Worm (Caenorhabditis elegans) whole organism, L1 larva: ENCODE measurements around the gene C06C6.8.

Source experiments
- aha-1 ChIP-seq: fragments of 150-350 bp; optimal IDR thresholded peaks from 2 replicates; lab custom pipeline; 2014; ENCODE audit warnings: missing biosample characterization, missing genetic modification characterization
- aly-2 ChIP-seq: fragments of 150-350 bp; optimal IDR thresholded peaks from 2 replicates; lab custom pipeline; 2014; ENCODE audit warnings: missing biosample characterization, missing genetic modification characterization
- ceh-63 ChIP-seq: fragments of 200-800 bp; sonication (Bioruptor generic); optimal IDR thresholded peaks from 2 replicates; lab custom pipeline; 2018; ENCODE audit warnings: mild to moderate bottlenecking, missing genetic modification characterization, missing compliant biosample characterization
- ceh-8 ChIP-seq: fragments of 200-800 bp; sonication (Bioruptor generic); optimal IDR thresholded peaks from 2 replicates; lab custom pipeline; 2018; ENCODE audit warnings: mild to moderate bottlenecking, missing genetic modification characterization, moderate library complexity, missing compliant biosample characterization
- ceh-82 ChIP-seq, 3 experiments: fragments of 150-350 bp in 1 of 3; sonication (generic microtip) in 2 of 3; optimal IDR thresholded peaks; 2 replicates each; lab custom pipeline; 2014 to 2017; ENCODE audit warnings: missing biosample characterization in 3 of 3, missing genetic modification characterization in 3 of 3
- ceh-88 ChIP-seq: fragments of 200-800 bp; sonication (Bioruptor generic); IDR thresholded peaks from 2 replicates; pipeline ENCODE4 v1.3.6; 2022; ENCODE audit warnings: missing genetic modification characterization, missing compliant biosample characterization
- ceh-90 ChIP-seq: sonication (generic microtip); optimal IDR thresholded peaks from 2 replicates; lab custom pipeline; 2016; ENCODE audit warnings: missing genetic modification characterization, missing compliant biosample characterization
- ces-1 ChIP-seq: fragments of 150-350 bp; optimal IDR thresholded peaks from 2 replicates; lab custom pipeline; 2014; ENCODE audit warnings: missing biosample characterization, missing genetic modification reagents, missing genetic modification characterization
- dpl-1 ChIP-seq, 3 experiments: fragments of 150-350 bp in 2 of 3; sonication (generic microtip) in 1 of 3; optimal IDR thresholded peaks; 2 replicates each; lab custom pipeline; 2014 to 2017; ENCODE audit warnings: missing biosample characterization in 3 of 3, missing genetic modification characterization in 3 of 3, missing genetic modification reagents in 3 of 3
- dsc-1 ChIP-seq: sonication (generic microtip); optimal IDR thresholded peaks from 2 replicates; lab custom pipeline; 2016; ENCODE audit warnings: mild to moderate bottlenecking, missing genetic modification characterization, missing compliant biosample characterization
- elt-2 ChIP-seq: sonication (generic microtip); optimal IDR thresholded peaks from 2 replicates; lab custom pipeline; 2016; ENCODE audit warnings: missing genetic modification characterization, mild to moderate bottlenecking, inconsistent platforms, missing compliant biosample characterization, missing genetic modification reagents
- elt-3 ChIP-seq, 6 experiments: fragments of 150-350 bp in 1 of 6; sonication (generic microtip); optimal IDR thresholded peaks; 2 replicates each; lab custom pipeline; 2017 to 2018; ENCODE audit warnings: missing biosample characterization in 6 of 6, missing genetic modification characterization in 6 of 6, inconsistent platforms in 1 of 6
- ets-5 ChIP-seq: fragments of 200-800 bp; sonication (Bioruptor generic); IDR thresholded peaks from 2 replicates; pipeline ENCODE4 v1.3.6; 2022; ENCODE audit warnings: missing genetic modification characterization, missing compliant biosample characterization
- fkh-10 ChIP-seq: sonication (generic microtip); optimal IDR thresholded peaks from 2 replicates; lab custom pipeline; 2017; ENCODE audit warnings: missing biosample characterization, missing genetic modification reagents, missing genetic modification characterization
- grh-1 ChIP-seq: fragments of 200-800 bp; sonication (Bioruptor generic); IDR thresholded peaks from 2 replicates; pipeline ENCODE4 v1.3.6; 2022; ENCODE audit warnings: missing genetic modification reagents, missing genetic modification characterization, missing compliant biosample characterization
- hpl-2 ChIP-seq: fragments of 150-350 bp; optimal IDR thresholded peaks from 2 replicates; lab custom pipeline; 2014; ENCODE audit warnings: missing biosample characterization, missing genetic modification reagents, missing genetic modification characterization
- irx-1 ChIP-seq: sonication (generic microtip); optimal IDR thresholded peaks from 2 replicates; lab custom pipeline; 2016; ENCODE audit warnings: missing genetic modification characterization, missing compliant biosample characterization
- isw-1 ChIP-seq: fragments of 200-800 bp; sonication (Bioruptor generic); IDR thresholded peaks from 2 replicates; pipeline ENCODE4 v1.3.6; 2022; ENCODE audit warnings: missing genetic modification characterization, missing compliant biosample characterization
- jun-1 ChIP-seq: fragments of 150-350 bp; optimal IDR thresholded peaks from 2 replicates; lab custom pipeline; 2014; ENCODE audit warnings: missing biosample characterization, missing genetic modification reagents, missing genetic modification characterization
- lin-14 ChIP-seq: fragments of 200-800 bp; sonication (Bioruptor generic); optimal IDR thresholded peaks from 2 replicates; lab custom pipeline; 2018; ENCODE audit warnings: mild to moderate bottlenecking, missing genetic modification characterization, moderate library complexity, missing compliant biosample characterization
- lin-35 ChIP-seq, 2 experiments: fragments of 150-350 bp; optimal IDR thresholded peaks; 2 replicates each; lab custom pipeline; 2014; ENCODE audit warnings: missing biosample characterization in 2 of 2, missing genetic modification characterization in 2 of 2, missing genetic modification reagents in 2 of 2
- lin-39 ChIP-seq: fragments of 150-350 bp; optimal IDR thresholded peaks from 2 replicates; lab custom pipeline; 2014; ENCODE audit warnings: missing biosample characterization, missing genetic modification reagents, missing genetic modification characterization
- lir-3 ChIP-seq: sonication (generic microtip); optimal IDR thresholded peaks from 2 replicates; lab custom pipeline; 2016; ENCODE audit warnings: mild to moderate bottlenecking, missing genetic modification characterization, moderate library complexity, missing compliant biosample characterization; ENCODE audit not compliant: poor library complexity
- mdl-1 ChIP-seq, 2 experiments: fragments of 150-350 bp; optimal IDR thresholded peaks; 2 replicates each; lab custom pipeline; 2014 to 2017; ENCODE audit warnings: missing biosample characterization in 2 of 2, missing genetic modification characterization in 2 of 2, inconsistent platforms in 1 of 2
- mep-1 ChIP-seq: fragments of 150-350 bp; optimal IDR thresholded peaks from 2 replicates; lab custom pipeline; 2014; ENCODE audit warnings: missing biosample characterization, missing genetic modification characterization
- nhr-11 ChIP-seq: fragments of 150-350 bp; optimal IDR thresholded peaks from 2 replicates; lab custom pipeline; 2014; ENCODE audit warnings: missing biosample characterization, missing genetic modification characterization
- nhr-20 ChIP-seq: sonication (generic microtip); optimal IDR thresholded peaks from 2 replicates; lab custom pipeline; 2016; ENCODE audit warnings: mild to moderate bottlenecking, missing genetic modification characterization, missing compliant biosample characterization
- nhr-47 ChIP-seq: sonication (generic microtip); optimal IDR thresholded peaks from 2 replicates; lab custom pipeline; 2016; ENCODE audit warnings: mild to moderate bottlenecking, missing genetic modification characterization, moderate library complexity, missing compliant biosample characterization
- nhr-71 ChIP-seq: sonication (generic microtip); optimal IDR thresholded peaks from 2 replicates; lab custom pipeline; 2016; ENCODE audit warnings: mild to moderate bottlenecking, missing genetic modification characterization, moderate library complexity, missing compliant biosample characterization
- nhr-76 ChIP-seq: sonication (generic microtip); optimal IDR thresholded peaks from 2 replicates; lab custom pipeline; 2017; ENCODE audit warnings: missing biosample characterization, missing genetic modification characterization
- nhr-77 ChIP-seq: fragments of 150-350 bp; optimal IDR thresholded peaks from 2 replicates; lab custom pipeline; 2014; ENCODE audit warnings: missing biosample characterization, missing genetic modification characterization
- nhr-85 ChIP-seq: sonication (generic microtip); peaks from one replicate; lab custom pipeline; 2016; ENCODE audit warnings: missing genetic modification characterization, inconsistent platforms, missing compliant biosample characterization
- nhr-90 ChIP-seq: sonication (generic microtip); optimal IDR thresholded peaks from 2 replicates; lab custom pipeline; 2016; ENCODE audit warnings: mild to moderate bottlenecking, missing genetic modification characterization, missing compliant biosample characterization; ENCODE audit not compliant: poor library complexity
- pag-3 ChIP-seq: sonication (generic microtip); optimal IDR thresholded peaks from 2 replicates; lab custom pipeline; 2017; ENCODE audit warnings: missing genetic modification characterization, mild to moderate bottlenecking, missing compliant biosample characterization, antibody characterized with exemption, borderline replicate concordance; ENCODE audit not compliant: insufficient read depth
- pax-3 ChIP-seq: fragments of 200-800 bp; sonication (Bioruptor generic); optimal IDR thresholded peaks from 2 replicates; lab custom pipeline; 2018; ENCODE audit warnings: mild to moderate bottlenecking, missing genetic modification characterization, moderate library complexity, missing compliant biosample characterization
- pqm-1 ChIP-seq: sonication (generic microtip); optimal IDR thresholded peaks from 3 replicates; lab custom pipeline; 2017; ENCODE audit warnings: missing biosample characterization, missing genetic modification characterization
- rnt-1 ChIP-seq: sonication (generic microtip); optimal IDR thresholded peaks from 2 replicates; lab custom pipeline; 2016; ENCODE audit warnings: mild to moderate bottlenecking, missing genetic modification characterization, moderate library complexity, missing compliant biosample characterization
- snpc-4 ChIP-seq: fragments of 150-350 bp; optimal IDR thresholded peaks from 2 replicates; lab custom pipeline; 2014; ENCODE audit warnings: missing biosample characterization, missing genetic modification characterization
- tbx-2 ChIP-seq: sonication (generic microtip); optimal IDR thresholded peaks from 2 replicates; lab custom pipeline; 2016; ENCODE audit warnings: missing genetic modification characterization, missing compliant biosample characterization
- unc-30 ChIP-seq: sonication (generic microtip); optimal IDR thresholded peaks from 2 replicates; lab custom pipeline; 2017; ENCODE audit warnings: missing biosample characterization, missing genetic modification characterization
- unc-62 ChIP-seq: fragments of 150-350 bp; optimal IDR thresholded peaks from 2 replicates; lab custom pipeline; 2014; ENCODE audit warnings: missing biosample characterization, missing genetic modification reagents, missing genetic modification characterization
- unc-86 ChIP-seq: sonication (generic microtip); optimal IDR thresholded peaks from 2 replicates; lab custom pipeline; 2016; ENCODE audit warnings: missing genetic modification characterization, missing compliant biosample characterization
- unc-98 ChIP-seq: fragments of 200-800 bp; sonication (Bioruptor generic); IDR thresholded peaks from 2 replicates; pipeline ENCODE4 v1.3.6; 2022; ENCODE audit warnings: missing genetic modification characterization, missing compliant biosample characterization
- xbp-1 ChIP-seq: sonication (generic microtip); optimal IDR thresholded peaks from 2 replicates; lab custom pipeline; 2016; ENCODE audit warnings: missing genetic modification characterization, missing compliant biosample characterization
- zip-4 ChIP-seq: fragments of 200-800 bp; sonication (Bioruptor generic); optimal IDR thresholded peaks from 2 replicates; lab custom pipeline; 2018; ENCODE audit warnings: mild to moderate bottlenecking, missing genetic modification characterization, moderate library complexity, missing compliant biosample characterization
- ztf-11 ChIP-seq, 2 experiments: sonication (generic microtip); optimal IDR thresholded peaks; 2 replicates each; lab custom pipeline; 2016 to 2017; ENCODE audit warnings: missing genetic modification characterization in 2 of 2, missing biosample characterization in 1 of 2, missing compliant biosample characterization in 1 of 2
- ztf-4 ChIP-seq: fragments of 150-350 bp; optimal IDR thresholded peaks from 2 replicates; lab custom pipeline; 2014; ENCODE audit warnings: missing biosample characterization, missing genetic modification characterization

C06C6.8 gene

DNA sequence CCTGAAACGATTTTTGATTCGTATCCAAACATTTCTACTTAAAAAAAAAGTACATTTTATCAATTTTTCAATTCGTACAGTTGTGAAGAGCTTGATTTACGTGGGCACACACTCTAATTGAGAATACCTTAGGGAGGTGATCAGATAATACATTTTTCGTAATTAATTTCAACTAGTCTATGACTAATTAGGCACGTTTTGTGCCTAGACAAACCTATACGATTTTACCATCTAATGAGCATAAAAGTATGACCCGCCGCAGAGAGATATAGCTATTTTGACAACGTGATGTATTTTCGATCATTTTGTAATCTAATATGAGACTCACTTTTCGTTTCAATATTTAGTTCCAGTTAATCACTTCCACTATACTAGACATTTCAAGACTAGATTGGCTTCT, 20.0 kb downstream of the C06C6.8 start:
- TF ChIP-seq xbp-1 (tag; lab: Kevin White, UChicago) (no peak), mdl-1 (tag; optimal IDR thresholded peaks at IDR 0.05; lab: Kevin White, UChicago) (no peak), hpl-2 (GFP tag; lab: Kevin White, UChicago) (no peak), rnt-1 (tag; lab: Kevin White, UChicago) (no peak), ceh-63 (GFP tag; lab: Kevin White, UChicago) (no peak), lin-14 (GFP tag; lab: Kevin White, UChicago) (no peak), ceh-8 (GFP tag; lab: Kevin White, UChicago) (peak; percentile 66)

DNA sequence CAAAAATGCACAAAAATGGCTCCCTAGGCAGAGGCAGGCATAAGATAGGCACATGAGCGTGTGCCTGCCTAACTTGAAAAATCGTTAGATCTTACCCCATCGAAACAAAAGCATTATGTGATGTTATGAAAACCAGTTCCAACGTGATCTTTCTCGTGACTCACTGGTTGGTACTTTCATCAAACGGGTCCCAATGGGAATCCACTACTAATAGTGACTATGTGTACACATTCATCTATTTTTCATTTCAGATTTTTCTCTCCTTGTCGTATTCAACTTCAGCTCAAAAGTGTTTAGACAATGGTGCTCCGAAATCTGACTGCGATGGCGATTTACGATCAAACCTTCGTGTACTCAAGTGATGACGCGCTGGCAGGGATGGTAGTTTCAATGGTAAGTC, 20.7 kb downstream of the C06C6.8 start, which contains the start of gene srx-43:
TSS of gene srx-43 (plus strand) at position 301 of the 400 bp plus-strand sequence.
- TF ChIP-seq ces-1 (GFP tag; lab: Kevin White, UChicago) = no peak
- TF ChIP-seq unc-30 = no peak
- no peak for TF ChIP-seq nhr-71 (tag; lab: Kevin White, UChicago)
- no peak for TF ChIP-seq unc-62 (GFP tag; lab: Kevin White, UChicago)
- TF ChIP-seq hpl-2 (GFP tag; lab: Kevin White, UChicago) = no peak
- no peak for TF ChIP-seq irx-1 (tag; lab: Kevin White, UChicago)
- TF ChIP-seq fkh-10 (GFP tag; lab: Kevin White, UChicago) = no peak
- no peak for TF ChIP-seq ceh-88 (GFP tag; lab: Robert Waterston, UW)
- TF ChIP-seq nhr-76 (tag; lab: Kevin White, UChicago) = no peak
- no peak for TF ChIP-seq jun-1
- no peak for TF ChIP-seq pax-3 (tag; lab: Kevin White, UChicago)
- no peak for TF ChIP-seq pqm-1 (tag; lab: Kevin White, UChicago)
- TF ChIP-seq nhr-77 (tag; lab: Kevin White, UChicago) = no peak
- TF ChIP-seq aly-2 (tag; lab: Kevin White, UChicago) = no peak
- TF ChIP-seq isw-1 (GFP tag; lab: Robert Waterston, UW) = no peak
- no peak for TF ChIP-seq aha-1 (tag; lab: Kevin White, UChicago)

DNA sequence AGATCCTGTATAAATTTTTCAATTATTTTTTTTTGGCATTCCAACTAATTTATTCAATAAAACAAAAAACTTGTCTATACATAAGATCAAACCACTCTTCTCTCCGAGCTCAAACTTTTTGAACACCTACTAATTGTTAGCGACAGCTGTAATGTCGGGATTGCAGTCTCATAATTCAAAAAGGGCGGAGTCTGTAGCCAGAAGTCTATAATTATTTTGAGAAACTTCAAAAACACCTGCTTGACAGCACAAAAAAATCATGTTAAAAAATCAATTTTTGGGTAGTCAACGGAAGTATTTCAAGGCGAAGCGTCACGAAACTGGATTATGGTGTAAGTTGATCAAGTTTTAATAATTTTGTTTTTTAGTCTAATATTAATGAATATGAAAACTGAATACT, 23.1 kb downstream of the C06C6.8 start, which contains the start of gene srx-44:
TSS of gene srx-44 (plus strand) at position 301 of the 400 bp plus-strand sequence.
- TF ChIP-seq nhr-85 (tag; lab: Kevin White, UChicago) (no peak), pag-3 (no peak), jun-1 (no peak), rnt-1 (tag; lab: Kevin White, UChicago) (no peak), ceh-63 (GFP tag; lab: Kevin White, UChicago) (no peak), nhr-90 (tag; lab: Kevin White, UChicago) (no peak), unc-98 (GFP tag; lab: Robert Waterston, UW) (no peak), nhr-76 (tag; lab: Kevin White, UChicago) (no peak), tbx-2 (no peak), unc-86 (no peak), zip-4 (GFP tag; lab: Kevin White, UChicago) (no peak), lin-35 (GFP tag; optimal IDR thresholded peaks at IDR 0.05; lab: Kevin White, UChicago) (no peak), dsc-1 (no peak), aha-1 (tag; lab: Kevin White, UChicago) (no peak), ceh-82 (tag; optimal IDR thresholded peaks at IDR 0.05; lab: Kevin White, UChicago) (no peak), lin-39 (tag; lab: Kevin White, UChicago) (no peak), ztf-4 (no peak), ets-5 (GFP tag; lab: Robert Waterston, UW) (no peak), lir-3 (tag; lab: Kevin White, UChicago) (no peak), nhr-20 (tag; lab: Kevin White, UChicago) (no peak)

DNA sequence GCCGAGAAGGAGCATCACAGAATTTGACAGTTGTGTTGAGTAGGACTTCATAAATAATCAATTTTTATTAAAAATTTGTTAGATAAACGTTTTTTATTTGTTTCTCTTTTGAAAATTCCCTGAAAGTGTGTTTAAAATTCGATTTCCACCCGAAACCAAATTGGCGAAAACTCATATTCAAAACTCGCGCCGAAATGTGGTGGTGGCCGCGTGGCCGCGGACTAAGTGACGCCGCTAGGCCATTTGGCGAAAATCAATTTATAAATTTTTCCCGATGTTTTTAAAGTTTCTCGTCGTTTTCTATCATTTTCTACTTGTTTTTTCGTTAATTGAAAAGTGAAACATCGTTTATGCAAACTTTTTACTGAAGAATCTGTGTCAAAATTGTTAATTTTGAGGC, 25.7 kb downstream of the C06C6.8 start:
- TF ChIP-seq dpl-1 (GFP tag; optimal IDR thresholded peaks at IDR 0.05; lab: Kevin White, UChicago) (peak; percentile 82 to 91 (median 88)), nhr-11 (no peak), mep-1 (tag; lab: Kevin White, UChicago) (no peak), nhr-71 (tag; lab: Kevin White, UChicago) (peak; percentile 73), irx-1 (tag; lab: Kevin White, UChicago) (peak; percentile 72), nhr-47 (tag; lab: Kevin White, UChicago) (peak; percentile 73), elt-2 (peak; percentile 16), ceh-90 (tag; lab: Kevin White, UChicago) (peak; percentile 87), elt-3 (tag; optimal IDR thresholded peaks at IDR 0.05; lab: Kevin White, UChicago) (no peak), rnt-1 (tag; lab: Kevin White, UChicago) (peak; percentile 96), ztf-11 (tag; optimal IDR thresholded peaks at IDR 0.05; lab: Kevin White, UChicago) (peak in 1 of 2 experiments; percentile 82), pax-3 (tag; lab: Kevin White, UChicago) (peak; percentile 40), unc-30 (no peak), grh-1 (GFP tag; lab: Robert Waterston, UW) (no peak), snpc-4 (peak; percentile 68)
